Fruit fly (Drosophila melanogaster): ENCODE data around the gene emei.
"Not testable (repeated sequence)": the region's sequence is repeated elsewhere in the genome, so short reads cannot be mapped to it uniquely, and the experiment has no call there.

emei gene

dm6 chr3L:11124439-11124838 is 14.9 kb downstream of the emei start:
- no peak for TF ChIP-seq pdm3 (GFP tag; optimal IDR thresholded peaks at IDR 0.05)
- TF ChIP-seq Eip78C (GFP tag): peak; percentile 77
- peak; percentile 43 for TF ChIP-seq Hr4 (GFP tag; optimal IDR thresholded peaks at IDR 0.05)
- no peak for TF ChIP-seq CG3919 (GFP tag; optimal IDR thresholded peaks at IDR 0.05)
- TF ChIP-seq Met (GFP tag; optimal IDR thresholded peaks at IDR 0.05): peak; percentile 15

dm6 chr3L:11124841-11125240 is 15.4 kb downstream of the emei start:
- TF ChIP-seq svp (GFP tag) (peak; percentile 88), Hr4 (GFP tag; optimal IDR thresholded peaks at IDR 0.05) (no peak)

dm6 chr3L:11125636-11126532 is 16.4 kb downstream of the emei start:
- TF ChIP-seq lz (GFP tag; optimal IDR thresholded peaks at IDR 0.05): no peak
- TF ChIP-seq fkh (GFP tag; optimal IDR thresholded peaks at IDR 0.05): peak; percentile 8
- no peak for TF ChIP-seq acj6 (GFP tag; optimal IDR thresholded peaks at IDR 0.05)
- TF ChIP-seq dsx (GFP tag; optimal IDR thresholded peaks at IDR 0.05; ENCODE audit: poor library complexity, severe bottlenecking): no peak
- no peak for TF ChIP-seq Eip93F (GFP tag; optimal IDR thresholded peaks at IDR 0.05)
- TF ChIP-seq vri (GFP tag; optimal IDR thresholded peaks at IDR 0.05): no peak

- no peak for TF ChIP-seq CG3032 (tag; optimal IDR thresholded peaks at IDR 0.05)
Measured at dm6 chr3L:11130535-11130934, 21.0 kb downstream of the emei start, which contains the start of gene nol. Gene nol, plus strand, starts transcription at chr3L:11130835.

dm6 chr3L:11132055-11132454 is 22.6 kb downstream of the emei start, which contains the start of gene CG32074:
Gene CG32074, minus strand, starts transcription at chr3L:11132322.
- not testable (repeated sequence) for TF ChIP-seq esn, CG9139, Sox14 (GFP tag; optimal IDR thresholded peaks at IDR 0.05)

- not testable (repeated sequence) for TF ChIP-seq CG6792 (GFP tag; optimal IDR thresholded peaks at IDR 0.05); CG3032 (tag; optimal IDR thresholded peaks at IDR 0.05); fkh (GFP tag; optimal IDR thresholded peaks at IDR 0.05)
Measured at dm6 chr3L:11134886-11135285, 25.4 kb downstream of the emei start, which contains the start of gene CG14143. Gene CG14143, plus strand, starts transcription at chr3L:11134987.

- TF ChIP-seq CG15336 (GFP tag; IDR thresholded peaks at IDR 0.05) (peak; percentile 27; the same call in 1 of the 2 replicates), CG8119 (GFP tag; IDR thresholded peaks at IDR 0.05) (no peak)
Measured at dm6 chr3L:11135846-11136245, 26.4 kb downstream of the emei start, which contains the start of gene IRSp53. Gene IRSp53, plus strand, starts transcription at chr3L:11136049.

- TF ChIP-seq CG8632 (GFP tag; optimal IDR thresholded peaks at IDR 0.05): peak; percentile 46
- TF ChIP-seq OdsH (GFP tag; optimal IDR thresholded peaks at IDR 0.05): no peak
- TF ChIP-seq CG7368 (GFP tag; optimal IDR thresholded peaks at IDR 0.05): no peak
- TF ChIP-seq CG15336 (GFP tag; IDR thresholded peaks at IDR 0.05): 0 out of 2 replicates have a peak, but pooled peaks have one; percentile 7
- TF ChIP-seq Lpt (GFP tag; optimal IDR thresholded peaks at IDR 0.05): no peak
- peak; percentile 66 to 74 for TF ChIP-seq ss (GFP tag; optimal IDR thresholded peaks at IDR 0.05)
- TF ChIP-seq Eip78C (GFP tag): peak; percentile 70
- TF ChIP-seq CG6808 (GFP tag; optimal IDR thresholded peaks at IDR 0.05): peak; percentile 68
- TF ChIP-seq CG11902 (GFP tag; optimal IDR thresholded peaks at IDR 0.05): no peak
- no peak for TF ChIP-seq achi (GFP tag; optimal IDR thresholded peaks at IDR 0.05)
- TF ChIP-seq CG6276 (GFP tag; optimal IDR thresholded peaks at IDR 0.05): no peak
- peak; percentile 63 for TF ChIP-seq CG9139 (GFP tag; optimal IDR thresholded peaks at IDR 0.05)
- peak; percentile 52 for TF ChIP-seq dsx (GFP tag; optimal IDR thresholded peaks at IDR 0.05; ENCODE audit: poor library complexity, severe bottlenecking)
Measured at dm6 chr3L:11136349-11136748, 26.9 kb downstream of the emei start.

Data from whole organism, prepupa.